Worm (Caenorhabditis elegans): ENCODE data around the gene rgs-1.

DNA sequence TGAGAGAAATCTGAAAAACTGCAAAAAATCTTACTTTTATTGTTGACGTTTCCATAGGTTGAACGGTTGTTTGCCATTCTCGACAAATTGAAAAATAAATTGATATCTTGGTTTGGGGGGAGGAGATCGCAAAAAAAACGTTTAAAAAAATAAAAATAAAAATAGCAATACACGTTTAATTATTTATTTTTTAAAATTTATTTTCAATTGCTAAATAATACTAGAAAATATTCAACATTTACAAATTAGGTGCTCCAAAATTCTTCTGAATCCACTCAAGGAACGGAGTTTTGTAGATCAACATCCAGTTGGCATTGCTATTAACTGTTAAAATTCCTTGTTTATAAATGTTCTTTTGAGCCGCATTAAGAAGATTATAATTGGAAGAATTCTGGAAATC is 23.7 kb upstream of the rgs-1 start, which contains the start of gene T16G12.7:
- no peak for TF ChIP-seq nhr-25 (tag; optimal IDR thresholded peaks at IDR 0.05)
- TF ChIP-seq ztf-4 (tag; optimal IDR thresholded peaks at IDR 0.05) = no peak
- no peak for TF ChIP-seq snpc-4 (tag; optimal IDR thresholded peaks at IDR 0.05)
- TF ChIP-seq peb-1 (tag; optimal IDR thresholded peaks at IDR 0.05) = no peak
- no peak for TF ChIP-seq egl-27 (tag; optimal IDR thresholded peaks at IDR 0.05)
- TF ChIP-seq dmd-4 (tag; optimal IDR thresholded peaks at IDR 0.05) = no peak
- TF ChIP-seq lsy-2 (tag; optimal IDR thresholded peaks at IDR 0.05) = no peak
- TF ChIP-seq F13H6.1 (tag; optimal IDR thresholded peaks at IDR 0.05) = no peak
- TF ChIP-seq ceh-82 (tag; optimal IDR thresholded peaks at IDR 0.05) = no peak
- TF ChIP-seq nhr-11 (tag; optimal IDR thresholded peaks at IDR 0.05) = no peak
- no peak for TF ChIP-seq ama-1 (optimal IDR thresholded peaks at IDR 0.05)
- TF ChIP-seq zag-1 (tag; optimal IDR thresholded peaks at IDR 0.05) = no peak

All from whole organism, L2 larva.